Fruit fly (Drosophila melanogaster) whole organism, embryonic: ENCODE data around the gene esc.

Source experiments
- ATbp ChIP-seq: fragments of 200-800 bp; sonication (Bioruptor generic); optimal IDR thresholded peaks from 2 replicates; lab custom pipeline; 2017; ENCODE audit warnings: missing biosample characterization, mild to moderate bottlenecking, missing genetic modification characterization, missing genetic modification reagents
- Atf6 ChIP-seq: fragments of 200-800 bp; sonication (Bioruptor generic); IDR thresholded peaks from 2 replicates; pipeline ENCODE4 v1.3.6; 2022; ENCODE audit warnings: missing biosample characterization, missing genetic modification characterization
- Blimp-1 ChIP-seq: fragments of 200-800 bp; sonication (Bioruptor generic); optimal IDR thresholded peaks from 3 replicates; lab custom pipeline; 2018; ENCODE audit warnings: missing biosample characterization, missing genetic modification characterization, mild to moderate bottlenecking, moderate library complexity, missing genetic modification reagents
- BtbVII ChIP-seq: fragments of 200-800 bp; sonication (Bioruptor generic); optimal IDR thresholded peaks from 3 replicates; lab custom pipeline; 2017; ENCODE audit warnings: missing biosample characterization, mild to moderate bottlenecking, missing genetic modification characterization
- CG12299 ChIP-seq: fragments of 200-800 bp; sonication (Bioruptor generic); optimal IDR thresholded peaks from 2 replicates; lab custom pipeline; 2018; ENCODE audit warnings: missing biosample characterization, mild to moderate bottlenecking, missing genetic modification characterization
- CG12391 ChIP-seq: fragments of 200-800 bp; sonication (Bioruptor generic); optimal IDR thresholded peaks from 3 replicates; lab custom pipeline; 2018; ENCODE audit warnings: missing biosample characterization, mild to moderate bottlenecking, missing genetic modification characterization, moderate library complexity
- CG14441 ChIP-seq: fragments of 200-800 bp; sonication (Bioruptor generic); IDR thresholded peaks from 2 replicates; pipeline ENCODE4 v1.3.6; 2022; ENCODE audit warnings: missing biosample characterization, missing genetic modification characterization
- CG1602 ChIP-seq: fragments of 200-800 bp; sonication (Bioruptor generic); optimal IDR thresholded peaks from 3 replicates; lab custom pipeline; 2016; ENCODE audit warnings: missing biosample characterization, missing genetic modification characterization
- CG16813 ChIP-seq: fragments of 200-800 bp; sonication (Bioruptor generic); IDR thresholded peaks from 3 replicates; pipeline ENCODE4 v1.3.6; 2022; ENCODE audit warnings: missing biosample characterization, missing genetic modification characterization; ENCODE audit not compliant: partially characterized antibody
- CG16815 ChIP-seq: fragments of 200-800 bp; sonication (Bioruptor generic); optimal IDR thresholded peaks from 3 replicates; lab custom pipeline; 2017; ENCODE audit warnings: missing biosample characterization, mild to moderate bottlenecking, missing genetic modification characterization
- CG16863 ChIP-seq: fragments of 200-800 bp; sonication (Bioruptor generic); optimal IDR thresholded peaks from 3 replicates; lab custom pipeline; 2016; ENCODE audit warnings: missing biosample characterization, missing genetic modification characterization
- CG1792 ChIP-seq: fragments of 200-800 bp; sonication (Bioruptor generic); optimal IDR thresholded peaks from 2 replicates; lab custom pipeline; 2016; ENCODE audit warnings: missing biosample characterization, missing genetic modification characterization
- CG32532 ChIP-seq: fragments of 200-800 bp; sonication (Bioruptor generic); IDR thresholded peaks from 2 replicates; pipeline ENCODE4 v1.3.6; 2022; ENCODE audit warnings: missing biosample characterization, missing genetic modification characterization
- CG3281 ChIP-seq: fragments of 200-800 bp; sonication (Bioruptor generic); optimal IDR thresholded peaks from 3 replicates; lab custom pipeline; 2017; ENCODE audit warnings: missing biosample characterization, mild to moderate bottlenecking, missing genetic modification characterization
- CG4617 ChIP-seq: fragments of 200-800 bp; sonication (Bioruptor generic); optimal IDR thresholded peaks from 3 replicates; lab custom pipeline; 2016; ENCODE audit warnings: missing biosample characterization, missing genetic modification characterization, borderline replicate concordance
- CG6689 ChIP-seq: fragments of 200-800 bp; sonication (Bioruptor generic); IDR thresholded peaks from 2 replicates; pipeline ENCODE4 v1.3.6; 2022; ENCODE audit warnings: missing biosample characterization, missing genetic modification characterization
- CG7745 ChIP-seq: fragments of 200-800 bp; sonication (Bioruptor generic); optimal IDR thresholded peaks from 2 replicates; lab custom pipeline; 2018; ENCODE audit warnings: missing biosample characterization, mild to moderate bottlenecking, missing genetic modification characterization, moderate library complexity
- CG7987 ChIP-seq: fragments of 200-800 bp; sonication (Bioruptor generic); optimal IDR thresholded peaks from 2 replicates; lab custom pipeline; 2018; ENCODE audit warnings: missing biosample characterization, mild to moderate bottlenecking, missing genetic modification characterization, moderate library complexity
- CG9817 ChIP-seq: fragments of 200-800 bp; sonication (Bioruptor generic); optimal IDR thresholded peaks from 2 replicates; lab custom pipeline; 2018; ENCODE audit warnings: missing biosample characterization, mild to moderate bottlenecking, missing genetic modification characterization, moderate library complexity
- D ChIP-seq, 2 experiments: fragments of 200-800 bp in 1 of 2; fragments of >200 bp in 1 of 2; sonication (Bioruptor generic) in 1 of 2; optimal IDR thresholded peaks; 2 replicates in 1 of 2; 3 replicates in 1 of 2; lab custom pipeline; 2017; ENCODE audit warnings: mild to moderate bottlenecking in 1 of 2, missing biosample characterization in 1 of 2, missing genetic modification characterization in 1 of 2, missing genetic modification reagents in 1 of 2
- D19B ChIP-seq: fragments of 200-800 bp; sonication (Bioruptor generic); optimal IDR thresholded peaks from 2 replicates; lab custom pipeline; 2017; ENCODE audit warnings: missing biosample characterization, mild to moderate bottlenecking, missing genetic modification characterization
- Dll ChIP-seq: fragments of 200-800 bp; sonication (Bioruptor generic); IDR thresholded peaks from 4 replicates; pipeline ENCODE4 v1.3.6; 2022; ENCODE audit warnings: missing biosample characterization, missing genetic modification characterization; ENCODE audit not compliant: partially characterized antibody
- Gug ChIP-seq: fragments of 200-800 bp; sonication (Bioruptor generic); IDR thresholded peaks from 4 replicates; pipeline ENCODE4 v1.3.6; 2022; ENCODE audit warnings: missing biosample characterization, missing genetic modification characterization
- HLH54F ChIP-seq: fragments of 200-800 bp; sonication (Bioruptor generic); optimal IDR thresholded peaks from 3 replicates; lab custom pipeline; 2016; ENCODE audit warnings: missing biosample characterization, missing genetic modification characterization
- Hr39 ChIP-seq: fragments of >200 bp; optimal IDR thresholded peaks from 2 replicates; lab custom pipeline; 2017
- Lhr ChIP-seq: fragments of 200-800 bp; sonication (Bioruptor generic); optimal IDR thresholded peaks from 3 replicates; lab custom pipeline; 2017; ENCODE audit warnings: mild to moderate bottlenecking, missing biosample characterization, missing genetic modification reagents, missing genetic modification characterization
- MBD-R2 ChIP-seq: fragments of 200-800 bp; sonication (Bioruptor generic); IDR thresholded peaks from 2 replicates; pipeline ENCODE4 v1.3.6; 2022; ENCODE audit warnings: missing biosample characterization, missing genetic modification characterization
- MESR4 ChIP-seq: fragments of 200-800 bp; sonication (Bioruptor generic); optimal IDR thresholded peaks from 2 replicates; lab custom pipeline; 2018; ENCODE audit warnings: missing biosample characterization, mild to moderate bottlenecking, missing genetic modification characterization, moderate library complexity
- Med ChIP-seq: fragments of 200-800 bp; sonication (Bioruptor generic); peaks from one replicate; lab custom pipeline; 2016; ENCODE audit warnings: missing biosample characterization, missing genetic modification characterization, mild to moderate bottlenecking, inconsistent platforms, moderate library complexity
- Nf-YC ChIP-seq: fragments of 200-800 bp; optimal IDR thresholded peaks from 3 replicates; lab custom pipeline; 2019; ENCODE audit warnings: missing biosample characterization, mild to moderate bottlenecking, missing genetic modification characterization, moderate library complexity
- PHDP ChIP-seq: fragments of 200-800 bp; sonication (Bioruptor generic); optimal IDR thresholded peaks from 3 replicates; lab custom pipeline; 2018; ENCODE audit warnings: missing biosample characterization, mild to moderate bottlenecking, missing genetic modification characterization, moderate library complexity
- Stat92E ChIP-seq, 3 experiments: fragments of >200 bp in 2 of 3; fragments of 200-800 bp in 1 of 3; sonication (Bioruptor generic) in 1 of 3; optimal IDR thresholded peaks; 2 replicates each; lab custom pipeline; 2017 to 2019; ENCODE audit warnings: missing biosample characterization in 3 of 3, missing genetic modification characterization in 3 of 3, mild to moderate bottlenecking in 1 of 3, moderate library complexity in 1 of 3
- chinmo ChIP-seq: fragments of 200-800 bp; sonication (Bioruptor generic); IDR thresholded peaks from 4 replicates; pipeline ENCODE4 v1.3.6; 2022; ENCODE audit warnings: missing biosample characterization, missing genetic modification characterization; ENCODE audit not compliant: partially characterized antibody
- crol ChIP-seq: fragments of 200-800 bp; sonication (Bioruptor generic); IDR thresholded peaks from 2 replicates; pipeline ENCODE4 v1.3.6; 2022; ENCODE audit warnings: missing biosample characterization, missing genetic modification characterization
- dm ChIP-seq: fragments of 200-800 bp; sonication (Bioruptor generic); optimal IDR thresholded peaks from 3 replicates; lab custom pipeline; 2016; ENCODE audit warnings: missing biosample characterization, missing genetic modification characterization
- dmrt99B ChIP-seq: fragments of 200-800 bp; sonication (Bioruptor generic); optimal IDR thresholded peaks from 2 replicates; lab custom pipeline; 2018; ENCODE audit warnings: missing biosample characterization, mild to moderate bottlenecking, missing genetic modification characterization, moderate library complexity
- exex ChIP-seq: fragments of 200-800 bp; sonication (Bioruptor generic); optimal IDR thresholded peaks from 4 replicates; lab custom pipeline; 2018; ENCODE audit warnings: missing biosample characterization, mild to moderate bottlenecking, missing genetic modification characterization, moderate library complexity
- jumu ChIP-seq: fragments of 200-800 bp; sonication (Bioruptor generic); optimal IDR thresholded peaks from 3 replicates; lab custom pipeline; 2016; ENCODE audit warnings: missing biosample characterization, missing genetic modification characterization
- lab ChIP-seq: fragments of 200-800 bp; sonication (Bioruptor generic); optimal IDR thresholded peaks from 3 replicates; lab custom pipeline; 2017; ENCODE audit warnings: missing biosample characterization, missing genetic modification characterization, mild to moderate bottlenecking, moderate library complexity, missing genetic modification reagents
- oc ChIP-seq: fragments of 200-800 bp; sonication (Bioruptor generic); optimal IDR thresholded peaks from 2 replicates; lab custom pipeline; 2018; ENCODE audit warnings: missing biosample characterization, mild to moderate bottlenecking, missing genetic modification characterization, moderate library complexity
- seq ChIP-seq: fragments of 200-800 bp; sonication (Bioruptor generic); IDR thresholded peaks from 2 replicates; pipeline ENCODE4 v1.3.6; 2022; ENCODE audit warnings: missing biosample characterization, missing genetic modification characterization
- sna ChIP-seq: fragments of 200-800 bp; sonication (Bioruptor generic); IDR thresholded peaks from 2 replicates; pipeline ENCODE4 v1.3.6; 2022; ENCODE audit warnings: missing biosample characterization, missing genetic modification characterization; ENCODE audit not compliant: partially characterized antibody
- sug ChIP-seq: fragments of 200-800 bp; optimal IDR thresholded peaks from 2 replicates; lab custom pipeline; 2019; ENCODE audit warnings: missing biosample characterization, mild to moderate bottlenecking, missing genetic modification characterization, moderate library complexity
- tio ChIP-seq: fragments of 200-800 bp; sonication (Bioruptor generic); optimal IDR thresholded peaks from 2 replicates; lab custom pipeline; 2017; ENCODE audit warnings: missing biosample characterization, missing genetic modification characterization, inconsistent platforms
- ttk ChIP-seq: fragments of 200-800 bp; sonication (Bioruptor generic); IDR thresholded peaks from 2 replicates; pipeline ENCODE4 v2.1.2; 2022; ENCODE audit warnings: missing biosample characterization, missing genetic modification characterization
- twi ChIP-seq: fragments of 200-800 bp; optimal IDR thresholded peaks from 2 replicates; lab custom pipeline; 2019; ENCODE audit warnings: missing biosample characterization, mild to moderate bottlenecking, missing genetic modification characterization, moderate library complexity
- zfh2 ChIP-seq: fragments of 200-800 bp; sonication (Bioruptor generic); optimal IDR thresholded peaks from 2 replicates; lab custom pipeline; 2016; ENCODE audit warnings: missing biosample characterization, missing genetic modification characterization

esc gene

dm6 chr2L:11812781-11813664 is 16.2 kb downstream of the esc start:
- TF ChIP-seq dmrt99B (tag; lab: Kevin White, UChicago) (no peak), zfh2 (GFP tag; lab: Kevin White, UChicago) (peak; percentile 1), CG4617 (peak; percentile 68), Nf-YC (tag; lab: Kevin White, UChicago) (no peak), HLH54F (GFP tag; lab: Kevin White, UChicago) (no peak), Hr39 (no peak), CG12391 (tag; lab: Kevin White, UChicago) (no peak), CG3281 (peak; percentile 15), ttk (GFP tag; lab: Robert Waterston, UW) (no peak), dm (no peak), CG32532 (GFP tag; lab: Robert Waterston, UW) (0 out of 2 replicates have a peak, but pooled peaks have one; percentile 19), Dll (no peak; the same call in 3 of the 4 replicates), CG9817 (tag; lab: Kevin White, UChicago) (no peak), sug (tag; lab: Kevin White, UChicago) (peak; percentile 11), PHDP (no peak), CG6689 (GFP tag; lab: Robert Waterston, UW) (no peak), MBD-R2 (GFP tag; lab: Robert Waterston, UW) (peak; percentile 43; the same call in 1 of the 2 replicates), CG16813 (GFP tag; lab: Robert Waterston, UW) (no peak), D19B (GFP tag; lab: Kevin White, UChicago) (peak; percentile 5), CG12299 (tag; lab: Kevin White, UChicago) (no peak), CG1602 (GFP tag; lab: Kevin White, UChicago) (no peak), CG16815 (no peak), seq (GFP tag; lab: Robert Waterston, UW) (no peak), twi (no peak), MESR4 (GFP tag; lab: Kevin White, UChicago) (peak; percentile 91), crol (peak; percentile 85), chinmo (GFP tag; lab: Robert Waterston, UW) (0 out of 4 replicates have a peak, but pooled peaks have one; percentile 68), jumu (GFP tag; lab: Kevin White, UChicago) (no peak), CG1792 (GFP tag; lab: Kevin White, UChicago) (no peak), tio (GFP tag; lab: Kevin White, UChicago) (no peak), Gug (GFP tag; lab: Robert Waterston, UW) (no peak), Stat92E (GFP tag; optimal IDR thresholded peaks at IDR 0.05; lab: Kevin White, UChicago) (no peak), CG7745 (tag; lab: Kevin White, UChicago) (no peak), CG14441 (GFP tag; lab: Robert Waterston, UW) (no peak), Blimp-1 (GFP tag; lab: Kevin White, UChicago) (no peak), ATbp (GFP tag; lab: Kevin White, UChicago) (no peak), sna (GFP tag; lab: Robert Waterston, UW) (0 out of 2 replicates have a peak, but pooled peaks have one; percentile 80), Med (GFP tag; lab: Kevin White, UChicago) (peak; percentile 33), CG7987 (no peak), D (optimal IDR thresholded peaks at IDR 0.05; lab: Kevin White, UChicago) (peak; percentile 28), D (GFP tag; optimal IDR thresholded peaks at IDR 0.05; lab: Kevin White, UChicago) (no peak), Atf6 (GFP tag; lab: Robert Waterston, UW) (no peak), Lhr (GFP tag; lab: Kevin White, UChicago) (no peak), BtbVII (GFP tag; lab: Kevin White, UChicago) (no peak), exex (tag; lab: Kevin White, UChicago) (peak; percentile 27), CG16863 (GFP tag; lab: Kevin White, UChicago) (no peak), lab (peak; percentile 32), oc (no peak)
